Fruit fly (Drosophila melanogaster) whole organism, wandering third instar larva: Measurements from ENCODE around the gene BomBc3.

ENCODE experiments used
- Abd-B ChIP-seq: fragments of >200 bp; optimal IDR thresholded peaks from 2 replicates; lab custom pipeline; 2017; ENCODE audit warnings: missing biosample characterization, missing genetic modification characterization
- CG32264 ChIP-seq: fragments of 200-800 bp; sonication (Bioruptor generic); optimal IDR thresholded peaks from 2 replicates; lab custom pipeline; 2016; ENCODE audit warnings: missing biosample characterization, missing genetic modification characterization
- CG9705 ChIP-seq: fragments of 200-800 bp; sonication (Bioruptor generic); optimal IDR thresholded peaks from 2 replicates; lab custom pipeline; 2018; ENCODE audit warnings: missing biosample characterization, mild to moderate bottlenecking, missing genetic modification characterization
- CrebA ChIP-seq: fragments of 200-800 bp; sonication (Bioruptor generic); optimal IDR thresholded peaks from 2 replicates; lab custom pipeline; 2016; ENCODE audit warnings: missing biosample characterization, mild to moderate bottlenecking, missing genetic modification characterization, borderline replicate concordance
- Dfd ChIP-seq: fragments of >200 bp; optimal IDR thresholded peaks from 2 replicates; lab custom pipeline; 2017; ENCODE audit warnings: missing biosample characterization, missing genetic modification characterization
- Dif ChIP-seq: fragments of 200-275, 200-300 bp; sonication (Bioruptor generic); optimal IDR thresholded peaks from 2 replicates; lab custom pipeline; 2018; ENCODE audit warnings: missing biosample characterization, missing genetic modification characterization; ENCODE audit not compliant: partially characterized antibody
- GATAd ChIP-seq: sonication (Bioruptor generic); optimal IDR thresholded peaks from 2 replicates; lab custom pipeline; 2016; ENCODE audit warnings: missing biosample characterization, missing genetic modification characterization
- HLH106 ChIP-seq: fragments of 200-800 bp; optimal IDR thresholded peaks from 3 replicates; lab custom pipeline; 2019; ENCODE audit warnings: missing biosample characterization, mild to moderate bottlenecking, missing genetic modification characterization, moderate library complexity
- Hnf4 ChIP-seq: fragments of 200-800 bp; sonication (Bioruptor generic); optimal IDR thresholded peaks from 2 replicates; lab custom pipeline; 2016; ENCODE audit warnings: missing biosample characterization, mild to moderate bottlenecking, missing genetic modification characterization
- Hr78 ChIP-seq: fragments of >200 bp; optimal IDR thresholded peaks from 2 replicates; lab custom pipeline; 2017; ENCODE audit warnings: missing biosample characterization, missing genetic modification characterization
- Hr83 ChIP-seq: fragments of 200-300 bp; sonication (Bioruptor generic); optimal IDR thresholded peaks from 2 replicates; lab custom pipeline; 2016; ENCODE audit warnings: missing biosample characterization, mild to moderate bottlenecking, missing genetic modification characterization, moderate library complexity; ENCODE audit not compliant: poor library complexity, severe bottlenecking
- Jra ChIP-seq: sonication (Bioruptor generic); optimal IDR thresholded peaks from 2 replicates; lab custom pipeline; 2016; ENCODE audit warnings: missing biosample characterization, missing genetic modification characterization
- Mio ChIP-seq: sonication (Bioruptor generic); optimal IDR thresholded peaks from 2 replicates; lab custom pipeline; 2016; ENCODE audit warnings: missing biosample characterization, missing genetic modification characterization
- Myc ChIP-seq: fragments of >200 bp; optimal IDR thresholded peaks from 2 replicates; lab custom pipeline; 2017
- N ChIP-seq: fragments of >200 bp; optimal IDR thresholded peaks from 2 replicates; lab custom pipeline; 2018; ENCODE audit warnings: missing biosample characterization, missing external identifiers, missing genetic modification characterization
- OdsH ChIP-seq: fragments of 200-800 bp; sonication (Bioruptor generic); optimal IDR thresholded peaks from 2 replicates; lab custom pipeline; 2016; ENCODE audit warnings: missing biosample characterization, mild to moderate bottlenecking, missing genetic modification characterization
- Rel ChIP-seq, 2 experiments: fragments of 200-800 bp; sonication (Bioruptor generic) in 1 of 2; optimal IDR thresholded peaks; 2 replicates in 1 of 2; 3 replicates in 1 of 2; lab custom pipeline; 2016 to 2019; ENCODE audit warnings: mild to moderate bottlenecking in 2 of 2, missing biosample characterization in 2 of 2, missing genetic modification characterization in 2 of 2, moderate library complexity in 1 of 2
- Sp1 ChIP-seq: fragments of 200-800 bp; sonication (Bioruptor generic); optimal IDR thresholded peaks from 3 replicates; lab custom pipeline; 2019; ENCODE audit warnings: missing biosample characterization, mild to moderate bottlenecking, missing genetic modification characterization, moderate library complexity
- Vsx2 ChIP-seq: fragments of 200-300, 225-300 bp; sonication (Bioruptor generic); optimal IDR thresholded peaks from 2 replicates; lab custom pipeline; 2018; ENCODE audit warnings: missing biosample characterization, missing genetic modification characterization; ENCODE audit not compliant: partially characterized antibody
- br ChIP-seq: fragments of 200-800 bp; sonication (Bioruptor generic); optimal IDR thresholded peaks from 2 replicates; lab custom pipeline; 2016; ENCODE audit warnings: missing biosample characterization, missing genetic modification characterization
- brk ChIP-seq: fragments of 200-800 bp; sonication (Bioruptor generic); optimal IDR thresholded peaks from 2 replicates; lab custom pipeline; 2016; ENCODE audit warnings: missing biosample characterization, mild to moderate bottlenecking, missing genetic modification characterization
- dl ChIP-seq, 2 experiments: fragments of 175-275, 200-275 bp in 1 of 2; fragments of 200-275 bp in 1 of 2; sonication (Bioruptor generic); optimal IDR thresholded peaks; lab custom pipeline; 2018; ENCODE audit warnings: mild to moderate bottlenecking in 2 of 2, missing biosample characterization in 2 of 2, missing genetic modification characterization in 2 of 2, moderate library complexity in 2 of 2; ENCODE audit not compliant: partially characterized antibody in 2 of 2, insufficient read depth in 1 of 2
- dmrt93B ChIP-seq: fragments of 200-800 bp; sonication (Bioruptor generic); optimal IDR thresholded peaks from 2 replicates; lab custom pipeline; 2018; ENCODE audit warnings: missing biosample characterization, mild to moderate bottlenecking, missing genetic modification characterization
- dsf ChIP-seq: sonication (Bioruptor generic); optimal IDR thresholded peaks from 2 replicates; lab custom pipeline; 2016; ENCODE audit warnings: missing biosample characterization, missing genetic modification characterization, borderline replicate concordance
- ey ChIP-seq: fragments of 200-800 bp; sonication (Bioruptor generic); optimal IDR thresholded peaks from 2 replicates; lab custom pipeline; 2016; ENCODE audit warnings: missing biosample characterization, missing genetic modification characterization
- foxo ChIP-seq, 2 experiments: fragments of 200-800 bp; sonication (Bioruptor generic); optimal IDR thresholded peaks; 2 replicates in 1 of 2; 3 replicates in 1 of 2; lab custom pipeline; 2016 to 2017; ENCODE audit warnings: missing biosample characterization in 2 of 2, missing genetic modification characterization in 2 of 2
- fru ChIP-seq: fragments of 200-800 bp; sonication (Bioruptor generic); optimal IDR thresholded peaks from 3 replicates; lab custom pipeline; 2016; ENCODE audit warnings: missing biosample characterization, mild to moderate bottlenecking, missing genetic modification characterization
- h ChIP-seq: fragments of 200-800 bp; sonication (Bioruptor generic); optimal IDR thresholded peaks from 3 replicates; lab custom pipeline; 2016; ENCODE audit warnings: missing biosample characterization, mild to moderate bottlenecking, missing genetic modification characterization
- jim ChIP-seq: fragments of 175-275, 200-325 bp; sonication (Bioruptor generic); optimal IDR thresholded peaks from 2 replicates; lab custom pipeline; 2016; ENCODE audit warnings: missing biosample characterization, mild to moderate bottlenecking, missing genetic modification characterization
- lola ChIP-seq: fragments of >200 bp; optimal IDR thresholded peaks from 2 replicates; lab custom pipeline; 2017; ENCODE audit warnings: missing biosample characterization, missing genetic modification characterization
- pan ChIP-seq: fragments of >200 bp; optimal IDR thresholded peaks from 2 replicates; lab custom pipeline; 2017
- psq ChIP-seq: fragments of 200-800 bp; sonication (Bioruptor generic); optimal IDR thresholded peaks from 3 replicates; lab custom pipeline; 2017; ENCODE audit warnings: missing biosample characterization, mild to moderate bottlenecking, missing genetic modification characterization, moderate library complexity
- rgr ChIP-seq: fragments of 200-800 bp; sonication (Bioruptor generic); optimal IDR thresholded peaks from 3 replicates; lab custom pipeline; 2016; ENCODE audit warnings: missing biosample characterization, mild to moderate bottlenecking, missing genetic modification characterization
- sage ChIP-seq: fragments of 200-800 bp; sonication (Bioruptor generic); optimal IDR thresholded peaks from 2 replicates; lab custom pipeline; 2016; ENCODE audit warnings: missing biosample characterization, mild to moderate bottlenecking, missing genetic modification characterization
- sv ChIP-seq: fragments of 200-800 bp; sonication (Bioruptor generic); optimal IDR thresholded peaks from 3 replicates; lab custom pipeline; 2016; ENCODE audit warnings: missing biosample characterization, missing genetic modification characterization
- tai ChIP-seq: sonication (Bioruptor generic); optimal IDR thresholded peaks from 2 replicates; lab custom pipeline; 2016; ENCODE audit warnings: missing biosample characterization, missing genetic modification characterization
- usp ChIP-seq: fragments of >200 bp; optimal IDR thresholded peaks from 2 replicates; lab custom pipeline; 2017; ENCODE audit warnings: missing biosample characterization, missing genetic modification characterization
- woc ChIP-seq: sonication (Bioruptor generic); optimal IDR thresholded peaks from 2 replicates; lab custom pipeline; 2016; ENCODE audit warnings: missing biosample characterization, mild to moderate bottlenecking, missing genetic modification characterization

BomBc3 gene

dm6 chr3R:22121220-22121619 lies 34.3 kb downstream of the BomBc3 start:
- TF ChIP-seq Vsx2 (GFP tag; lab: Kevin White, UChicago) (no peak), Rel (GFP tag; optimal IDR thresholded peaks at IDR 0.05; lab: Kevin White, UChicago) (no peak), Rel (tag; optimal IDR thresholded peaks at IDR 0.05; lab: Kevin White, UChicago) (no peak), usp (no peak), Hr78 (GFP tag; lab: Kevin White, UChicago) (no peak), tai (GFP tag; lab: Kevin White, UChicago) (no peak), OdsH (GFP tag; lab: Kevin White, UChicago) (no peak), CG9705 (GFP tag; lab: Kevin White, UChicago) (no peak), lola (GFP tag; lab: Kevin White, UChicago) (no peak), Mio (no peak), fru (GFP tag; lab: Kevin White, UChicago) (no peak), sv (GFP tag; lab: Kevin White, UChicago) (no peak), Jra (GFP tag; lab: Kevin White, UChicago) (no peak), rgr (GFP tag; lab: Kevin White, UChicago) (no peak), ey (no peak), h (GFP tag; lab: Kevin White, UChicago) (no peak), foxo (GFP tag; optimal IDR thresholded peaks at IDR 0.05; lab: Kevin White, UChicago) (no peak), psq (GFP tag; lab: Kevin White, UChicago) (no peak), dl (GFP tag; optimal IDR thresholded peaks at IDR 0.05; lab: Kevin White, UChicago; ENCODE audit: insufficient read depth in 1 of 2, partially characterized antibody in 2 of 2) (no peak), Dif (no peak)

DNA sequence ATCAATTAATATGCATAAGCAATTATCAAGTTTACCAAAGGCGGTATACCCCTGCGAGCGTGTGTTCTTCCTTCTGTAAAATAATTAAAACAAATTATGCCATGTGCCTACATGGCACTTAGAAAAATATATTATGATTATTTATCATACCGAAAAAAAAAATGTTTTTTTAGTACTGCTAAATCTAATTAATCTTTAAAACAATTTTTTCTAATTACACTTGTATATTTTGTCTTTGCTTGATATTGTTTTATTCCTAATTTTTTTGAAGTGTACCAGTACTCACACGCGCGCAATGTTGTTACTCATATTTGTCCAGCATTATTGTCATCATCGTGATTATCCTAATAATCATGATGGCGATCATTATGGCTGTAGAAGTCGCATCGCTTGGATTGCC lies 36.5 kb downstream of the BomBc3 start:
- TF ChIP-seq dl (GFP tag; optimal IDR thresholded peaks at IDR 0.05; lab: Kevin White, UChicago; ENCODE audit: insufficient read depth in 1 of 2, partially characterized antibody in 2 of 2): no peak

DNA sequence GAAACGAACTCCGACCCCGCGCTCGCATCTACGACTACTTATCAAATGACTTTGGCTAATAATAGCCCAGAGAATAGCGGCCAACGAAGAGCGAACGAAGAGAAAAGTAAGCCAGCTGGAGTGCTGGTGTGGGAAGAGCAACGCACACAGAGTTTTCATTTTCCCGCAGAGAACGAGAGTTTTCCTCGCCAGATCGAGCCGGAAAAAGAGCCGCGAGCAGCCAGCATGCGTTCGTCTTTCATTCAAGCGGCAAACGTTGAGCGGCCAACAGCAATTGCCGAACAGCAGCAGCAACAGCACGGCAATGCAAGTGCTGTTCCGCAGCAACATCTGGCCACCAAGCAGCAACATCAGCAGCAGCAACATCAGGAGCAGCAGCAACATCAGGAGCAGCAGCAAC lies 38.0 kb downstream of the BomBc3 start:
- no peak for TF ChIP-seq N (GFP tag; lab: Kevin White, UChicago)
- no peak for TF ChIP-seq dl (GFP tag; optimal IDR thresholded peaks at IDR 0.05; lab: Kevin White, UChicago; ENCODE audit: insufficient read depth in 1 of 2, partially characterized antibody in 2 of 2)
- peak; percentile 45 for TF ChIP-seq Dfd (GFP tag; lab: Kevin White, UChicago)
- TF ChIP-seq ey: no peak
- TF ChIP-seq Vsx2 (GFP tag; lab: Kevin White, UChicago): no peak

DNA sequence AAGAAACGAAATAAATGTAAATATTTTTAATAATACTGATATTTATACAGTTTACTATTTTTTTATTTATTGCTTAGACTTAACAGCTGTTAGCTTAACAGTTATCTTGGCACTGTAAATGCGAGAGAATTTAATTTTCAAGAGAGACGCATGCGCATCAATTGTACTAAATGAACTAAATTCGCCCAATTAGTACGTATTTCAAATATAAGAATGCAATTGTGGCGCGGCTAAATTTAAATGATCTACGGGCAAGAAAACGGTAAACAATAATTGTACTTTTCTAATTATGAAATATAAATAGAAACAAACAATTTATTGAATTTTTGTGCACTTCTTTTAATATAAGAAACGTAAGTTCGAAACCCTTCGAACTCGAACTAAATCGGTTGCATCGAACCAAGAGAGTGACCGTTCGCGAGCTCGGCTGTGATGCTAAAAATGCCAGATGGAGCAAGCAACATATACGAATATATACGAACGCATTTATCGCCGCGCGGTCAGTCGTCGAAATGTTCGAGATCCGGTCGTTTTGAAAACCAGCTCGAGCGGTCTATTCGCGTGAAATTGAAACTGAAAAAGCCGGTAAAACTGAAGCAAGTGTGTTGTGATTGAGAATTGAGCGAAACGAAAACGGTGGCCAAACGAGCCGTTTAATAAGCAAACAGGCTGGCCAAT lies 46.6 kb downstream of the BomBc3 start, which contains the start of gene SKIP:
Gene SKIP (plus strand): TSS at position 494 of the 678 bp plus-strand sequence.
- TF ChIP-seq CG32264 (GFP tag; lab: Kevin White, UChicago) (no peak), usp (no peak), foxo (GFP tag; optimal IDR thresholded peaks at IDR 0.05; lab: Kevin White, UChicago) (no peak), sage (GFP tag; lab: Kevin White, UChicago) (peak; percentile 68), dl (GFP tag; optimal IDR thresholded peaks at IDR 0.05; lab: Kevin White, UChicago; ENCODE audit: insufficient read depth in 1 of 2, partially characterized antibody in 2 of 2) (no peak), Sp1 (GFP tag; lab: Kevin White, UChicago) (no peak), Hr83 (GFP tag; lab: Kevin White, UChicago) (peak; percentile 53), fru (GFP tag; lab: Kevin White, UChicago) (no peak), CrebA (GFP tag; lab: Kevin White, UChicago) (peak; percentile 40), brk (GFP tag; lab: Kevin White, UChicago) (no peak), Dif (peak; percentile 65), sv (GFP tag; lab: Kevin White, UChicago) (peak; percentile 6), Abd-B (no peak), CG9705 (GFP tag; lab: Kevin White, UChicago) (no peak), Myc (no peak), dsf (GFP tag; lab: Kevin White, UChicago) (no peak), h (GFP tag; lab: Kevin White, UChicago) (no peak), rgr (GFP tag; lab: Kevin White, UChicago) (peak; percentile 21), Hnf4 (GFP tag; lab: Kevin White, UChicago) (peak; percentile 44), HLH106 (tag; lab: Kevin White, UChicago) (no peak), tai (GFP tag; lab: Kevin White, UChicago) (peak; percentile 7), pan (lab: Kevin White, UChicago) (no peak), Mio (no peak), Rel (GFP tag; optimal IDR thresholded peaks at IDR 0.05; lab: Kevin White, UChicago) (peak; percentile 28), Rel (tag; optimal IDR thresholded peaks at IDR 0.05; lab: Kevin White, UChicago) (no peak), OdsH (GFP tag; lab: Kevin White, UChicago) (peak; percentile 14), lola (GFP tag; lab: Kevin White, UChicago) (no peak), Jra (GFP tag; lab: Kevin White, UChicago) (no peak), N (GFP tag; lab: Kevin White, UChicago) (no peak), woc (GFP tag; lab: Kevin White, UChicago) (no peak), Vsx2 (GFP tag; lab: Kevin White, UChicago) (no peak), br (GFP tag; lab: Kevin White, UChicago) (peak; percentile 5), dmrt93B (no peak), GATAd (GFP tag; lab: Kevin White, UChicago) (no peak), ey (no peak), Hr78 (GFP tag; lab: Kevin White, UChicago) (no peak), psq (GFP tag; lab: Kevin White, UChicago) (no peak), Dfd (GFP tag; lab: Kevin White, UChicago) (no peak), jim (no peak)
